Worm (Caenorhabditis elegans) whole organism, late embryonic: ENCODE measurements around the gene clc-27.

Experiments
- C08G9.2 ChIP-seq: sonication (generic microtip); optimal IDR thresholded peaks from 2 replicates; lab custom pipeline; 2016; ENCODE audit warnings: mild to moderate bottlenecking, missing genetic modification characterization, moderate library complexity, missing compliant biosample characterization
- F13H6.1 ChIP-seq: sonication (generic microtip); optimal IDR thresholded peaks from 2 replicates; lab custom pipeline; 2016; ENCODE audit warnings: missing genetic modification characterization, missing compliant biosample characterization
- ceh-19 ChIP-seq: fragments of 200-800 bp; sonication (Bioruptor generic); optimal IDR thresholded peaks from 2 replicates; lab custom pipeline; 2018; ENCODE audit warnings: mild to moderate bottlenecking, missing genetic modification characterization, missing compliant biosample characterization
- ceh-24 ChIP-seq: sonication (generic microtip); optimal IDR thresholded peaks from 2 replicates; lab custom pipeline; 2016; ENCODE audit warnings: mild to moderate bottlenecking, missing genetic modification characterization, missing compliant biosample characterization
- ceh-31 ChIP-seq: sonication (generic microtip); optimal IDR thresholded peaks from 2 replicates; lab custom pipeline; 2016; ENCODE audit warnings: missing genetic modification characterization, missing compliant biosample characterization
- ceh-34 ChIP-seq: sonication (generic microtip); optimal IDR thresholded peaks from 2 replicates; lab custom pipeline; 2016; ENCODE audit warnings: mild to moderate bottlenecking, missing genetic modification characterization, missing compliant biosample characterization
- ceh-45 ChIP-seq: fragments of 200-800 bp; sonication (Bioruptor generic); IDR thresholded peaks from 2 replicates; pipeline ENCODE4 v1.3.6; 2022; ENCODE audit warnings: missing genetic modification reagents, missing genetic modification characterization, missing compliant biosample characterization
- ceh-48 ChIP-seq: sonication (generic microtip); optimal IDR thresholded peaks from 2 replicates; lab custom pipeline; 2016; ENCODE audit warnings: missing genetic modification characterization, inconsistent platforms, missing compliant biosample characterization
- ceh-9 ChIP-seq: sonication (generic microtip); optimal IDR thresholded peaks from 2 replicates; lab custom pipeline; 2016; ENCODE audit warnings: mild to moderate bottlenecking, missing genetic modification characterization, inconsistent platforms, missing compliant biosample characterization
- che-1 ChIP-seq: sonication (generic microtip); optimal IDR thresholded peaks from 2 replicates; lab custom pipeline; 2016; ENCODE audit warnings: mild to moderate bottlenecking, missing genetic modification characterization, missing compliant biosample characterization
- dve-1 ChIP-seq: sonication (generic microtip); optimal IDR thresholded peaks from 2 replicates; lab custom pipeline; 2017; ENCODE audit warnings: antibody characterized with exemption, mild to moderate bottlenecking, missing genetic modification characterization, missing compliant biosample characterization
- elt-2 ChIP-seq: sonication (generic microtip); optimal IDR thresholded peaks from 2 replicates; lab custom pipeline; 2016; ENCODE audit warnings: missing genetic modification reagents, missing genetic modification characterization, missing compliant biosample characterization
- eyg-1 ChIP-seq: sonication (generic microtip); optimal IDR thresholded peaks from 2 replicates; lab custom pipeline; 2016; ENCODE audit warnings: missing genotype, missing genetic modification characterization, missing compliant biosample characterization
- gmeb-2 ChIP-seq: sonication (generic microtip); optimal IDR thresholded peaks from 2 replicates; lab custom pipeline; 2016; ENCODE audit warnings: missing genetic modification characterization, inconsistent platforms, missing compliant biosample characterization
- hlh-13 ChIP-seq: fragments of 200-800 bp; sonication (Bioruptor generic); optimal IDR thresholded peaks from 2 replicates; lab custom pipeline; 2018; ENCODE audit warnings: mild to moderate bottlenecking, missing genetic modification characterization, missing compliant biosample characterization
- hlh-15 ChIP-seq: sonication (generic microtip); optimal IDR thresholded peaks from 2 replicates; lab custom pipeline; 2016; ENCODE audit warnings: missing genetic modification characterization, missing compliant biosample characterization
- hlh-30 ChIP-seq: sonication (generic microtip); optimal IDR thresholded peaks from 2 replicates; lab custom pipeline; 2017; ENCODE audit warnings: antibody characterized with exemption, missing genetic modification characterization, missing compliant biosample characterization; ENCODE audit not compliant: insufficient read depth
- madf-2 ChIP-seq: sonication (generic microtip); optimal IDR thresholded peaks from 2 replicates; lab custom pipeline; 2017; ENCODE audit warnings: missing genetic modification characterization, missing compliant biosample characterization
- mec-3 ChIP-seq: sonication (generic microtip); optimal IDR thresholded peaks from 2 replicates; lab custom pipeline; 2016; ENCODE audit warnings: borderline replicate concordance, missing genetic modification characterization, missing compliant biosample characterization
- nfya-1 ChIP-seq: sonication (generic microtip); optimal IDR thresholded peaks from 2 replicates; lab custom pipeline; 2017; ENCODE audit warnings: missing genetic modification characterization, mild to moderate bottlenecking, missing compliant biosample characterization, antibody characterized with exemption, moderate library complexity
- npax-4 ChIP-seq: sonication (generic microtip); optimal IDR thresholded peaks from 2 replicates; lab custom pipeline; 2016; ENCODE audit warnings: missing genetic modification characterization, missing compliant biosample characterization
- odd-2 ChIP-seq: sonication (generic microtip); optimal IDR thresholded peaks from 2 replicates; lab custom pipeline; 2017; ENCODE audit warnings: antibody characterized with exemption, mild to moderate bottlenecking, missing genetic modification characterization, missing compliant biosample characterization
- pag-3 ChIP-seq: sonication (generic microtip); optimal IDR thresholded peaks from 2 replicates; lab custom pipeline; 2016; ENCODE audit warnings: missing compliant biosample characterization, missing genetic modification characterization, borderline replicate concordance
- pax-1 ChIP-seq: fragments of 150-350 bp; optimal IDR thresholded peaks from 2 replicates; lab custom pipeline; 2014; ENCODE audit warnings: missing biosample characterization, missing genetic modification characterization
- pha-2 ChIP-seq: sonication (generic microtip); optimal IDR thresholded peaks from 2 replicates; lab custom pipeline; 2017; ENCODE audit warnings: mild to moderate bottlenecking, missing genetic modification characterization, missing compliant biosample characterization
- pha-4 ChIP-seq: fragments of 150-350 bp; optimal IDR thresholded peaks from 2 replicates; lab custom pipeline; 2018; ENCODE audit warnings: missing biosample characterization, missing genetic modification reagents, missing genetic modification characterization
- ref-2 ChIP-seq: sonication (generic microtip); optimal IDR thresholded peaks from 2 replicates; lab custom pipeline; 2016; ENCODE audit warnings: missing genetic modification characterization, missing compliant biosample characterization
- sdc-2 ChIP-seq: sonication (generic microtip); optimal IDR thresholded peaks from 2 replicates; lab custom pipeline; 2016; ENCODE audit warnings: missing genotype, missing genetic modification characterization, missing compliant biosample characterization
- sox-2 ChIP-seq: fragments of 200-800 bp; sonication (Bioruptor generic); IDR thresholded peaks from 2 replicates; pipeline ENCODE4 v1.3.6; 2022; ENCODE audit warnings: missing genetic modification reagents, missing genetic modification characterization, missing compliant biosample characterization
- sox-4 ChIP-seq: sonication (generic microtip); optimal IDR thresholded peaks from 2 replicates; lab custom pipeline; 2017; ENCODE audit warnings: mild to moderate bottlenecking, missing genetic modification characterization, inconsistent platforms, missing compliant biosample characterization
- tbx-2 ChIP-seq: sonication (generic microtip); optimal IDR thresholded peaks from 2 replicates; lab custom pipeline; 2016; ENCODE audit warnings: missing genetic modification characterization, missing compliant biosample characterization
- tbx-7 ChIP-seq: sonication (generic microtip); optimal IDR thresholded peaks from 2 replicates; lab custom pipeline; 2016; ENCODE audit warnings: missing genotype, missing genetic modification characterization, missing compliant biosample characterization
- unc-3 ChIP-seq, 2 experiments: fragments of 200-800 bp in 1 of 2; sonication (Bioruptor generic) in 1 of 2; sonication (generic microtip) in 1 of 2; conservative IDR thresholded peaks in 1 of 2; optimal IDR thresholded peaks in 1 of 2; 2 replicates each; pipeline versions ENCODE4 v1.3.6 to Lab custom; 2016 to 2022; ENCODE audit warnings: missing compliant biosample characterization in 2 of 2, missing genetic modification characterization in 2 of 2, missing genetic modification reagents in 1 of 2

Gene clc-27

DNA sequence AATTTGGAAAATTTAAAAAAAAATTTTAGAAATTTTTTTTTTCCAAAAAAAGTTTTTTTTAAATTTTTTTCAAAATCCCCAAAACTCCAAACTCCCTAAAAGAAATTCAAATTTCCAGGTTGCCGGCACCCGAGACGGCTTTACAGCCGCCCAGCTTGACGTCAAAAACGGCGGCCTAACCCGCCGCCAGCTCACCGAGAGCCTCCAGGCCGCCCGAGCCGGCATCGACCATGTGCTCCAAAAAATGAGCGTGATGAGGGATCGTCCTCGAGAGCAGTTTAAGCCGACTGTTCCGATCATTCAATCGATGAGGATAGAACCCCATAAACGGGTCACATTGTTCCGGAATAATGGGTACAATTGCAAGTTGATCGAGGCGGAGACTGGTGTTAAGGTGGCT, 35.6 kb downstream of the clc-27 start:
- TF ChIP-seq ceh-9 (tag; lab: Kevin White, UChicago) (no peak), ceh-45 (GFP tag; lab: Robert Waterston, UW) (no peak), ref-2 (no peak), pha-4 (no peak), tbx-7 (tag; lab: Kevin White, UChicago) (no peak), elt-2 (tag; lab: Kevin White, UChicago) (no peak), mec-3 (tag; lab: Kevin White, UChicago) (no peak), che-1 (tag; lab: Kevin White, UChicago) (no peak), eyg-1 (tag; lab: Kevin White, UChicago) (no peak), gmeb-2 (tag; lab: Kevin White, UChicago) (no peak), dve-1 (tag; lab: Kevin White, UChicago) (no peak), hlh-13 (GFP tag; lab: Kevin White, UChicago) (no peak), hlh-15 (tag; lab: Kevin White, UChicago) (no peak), sdc-2 (no peak), ceh-31 (tag; lab: Kevin White, UChicago) (no peak), pag-3 (no peak), C08G9.2 (tag; lab: Kevin White, UChicago) (no peak)
- TF ChIP-seq, all 69 proteins: peak for 0

DNA sequence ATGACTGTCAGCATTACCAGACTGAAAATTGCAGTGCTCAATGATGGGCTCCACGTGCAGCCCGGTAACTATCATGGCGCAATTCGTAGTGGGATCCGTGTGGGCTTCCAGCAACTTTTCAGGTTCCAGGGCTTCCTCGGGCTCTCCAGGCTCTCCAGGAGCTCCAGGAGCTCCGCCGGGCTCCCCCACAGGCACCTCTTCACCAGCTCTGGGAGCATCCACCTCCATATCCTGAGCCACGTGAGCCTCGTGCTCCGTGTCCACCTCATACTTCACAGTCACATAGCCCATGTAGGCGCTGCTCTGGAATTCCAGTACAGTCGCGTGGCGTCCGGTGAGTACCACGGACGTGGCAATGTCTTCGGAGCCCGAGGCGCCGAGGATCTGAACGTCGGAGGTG, 43.7 kb downstream of the clc-27 start:
- TF ChIP-seq mec-3 (tag; lab: Kevin White, UChicago) (peak; percentile 35), ceh-9 (tag; lab: Kevin White, UChicago) (no peak)

DNA sequence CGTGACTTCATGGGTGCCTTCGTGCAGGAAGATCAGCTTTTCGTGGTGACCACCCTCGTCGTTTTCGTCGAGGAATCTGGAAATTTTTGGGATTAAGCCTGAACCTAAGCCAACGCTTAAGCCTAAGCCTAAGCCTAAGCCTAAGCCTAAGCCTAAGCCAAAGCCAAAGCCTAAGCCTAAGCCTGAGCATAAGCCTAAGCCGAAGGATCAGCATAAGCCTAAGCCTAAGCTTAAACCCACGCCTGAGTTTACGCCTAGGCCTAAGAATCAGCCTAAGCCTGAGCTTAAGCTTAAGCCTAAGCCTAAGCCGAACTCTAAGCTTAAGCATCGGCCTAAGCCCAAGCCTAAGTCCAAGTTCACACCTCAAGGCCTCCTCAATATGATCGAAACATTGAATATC, 44.1 kb downstream of the clc-27 start:
- TF ChIP-seq dve-1 (tag; lab: Kevin White, UChicago) (peak; percentile 97), pax-1 (tag; lab: Kevin White, UChicago) (no peak)

DNA sequence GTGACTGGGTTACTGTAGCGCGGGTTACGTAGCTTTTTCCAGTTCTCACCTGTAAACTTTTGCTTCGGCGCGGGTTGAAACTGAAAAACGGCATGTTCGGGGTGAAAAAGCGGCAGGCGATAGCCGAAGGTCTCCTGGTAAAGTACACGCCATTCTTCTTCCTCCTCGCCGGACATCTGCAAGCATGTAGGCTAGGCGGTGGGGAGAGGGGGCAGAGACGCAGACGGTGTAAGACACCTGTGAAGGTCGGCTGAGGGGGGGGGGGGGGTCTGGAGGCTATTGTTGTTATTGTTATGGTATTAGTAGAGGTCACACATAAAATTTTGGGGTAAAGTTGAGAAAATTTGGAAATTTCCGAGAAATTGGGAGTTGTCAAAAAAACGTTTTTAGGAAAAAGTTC, 44.9 kb downstream of the clc-27 start, which contains the start of gene fbxo-11.2:
Gene fbxo-11.2 (minus strand): TSS at position 176 of the 400 bp plus-strand sequence.
- no peak for TF ChIP-seq madf-2 (tag; lab: Kevin White, UChicago)
- no peak for TF ChIP-seq ceh-48 (tag; lab: Kevin White, UChicago)
- TF ChIP-seq unc-3 (GFP tag; conservative IDR thresholded peaks at IDR 0.05; lab: Robert Waterston, UW) = no peak
- TF ChIP-seq unc-3 (tag; optimal IDR thresholded peaks at IDR 0.05; lab: Kevin White, UChicago) = no peak
- TF ChIP-seq ceh-19 (GFP tag; lab: Kevin White, UChicago) = peak; percentile 2
- peak; percentile 57 for TF ChIP-seq sox-2 (GFP tag; lab: Robert Waterston, UW)
- no peak for TF ChIP-seq hlh-13 (GFP tag; lab: Kevin White, UChicago)
- TF ChIP-seq pag-3 = no peak

DNA sequence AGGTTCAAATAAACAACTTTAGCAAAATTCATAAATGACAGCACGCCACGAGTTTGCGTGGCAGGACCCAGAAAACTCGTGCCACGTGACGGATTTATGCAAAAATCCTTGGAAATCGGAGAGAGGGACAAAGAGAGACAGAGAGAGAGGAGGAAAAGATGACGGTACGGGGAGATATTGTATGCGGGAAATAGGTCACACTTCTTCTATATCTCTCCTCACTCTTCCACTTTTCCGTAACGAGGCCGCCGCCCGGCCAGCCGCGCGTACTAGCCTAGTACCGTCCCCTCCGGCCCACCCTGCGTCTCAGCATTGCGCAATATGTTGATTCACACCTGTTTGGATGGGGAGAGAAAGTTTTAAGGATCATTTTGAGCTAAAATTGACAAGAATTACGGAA, 45.9 kb downstream of the clc-27 start:
- TF ChIP-seq tbx-7 (tag; lab: Kevin White, UChicago) (no peak), ceh-34 (tag; lab: Kevin White, UChicago) (no peak), sox-4 (tag; lab: Kevin White, UChicago) (no peak), tbx-2 (tag; lab: Kevin White, UChicago) (peak; percentile 45), hlh-30 (tag; lab: Kevin White, UChicago) (peak; percentile 75), npax-4 (tag; lab: Kevin White, UChicago) (no peak), ceh-24 (no peak), odd-2 (tag; lab: Kevin White, UChicago) (no peak), nfya-1 (tag; lab: Kevin White, UChicago) (peak; percentile 39), madf-2 (tag; lab: Kevin White, UChicago) (no peak), ref-2 (peak; percentile 47), F13H6.1 (tag; lab: Kevin White, UChicago) (no peak), pha-2 (tag; lab: Kevin White, UChicago) (no peak), sox-2 (GFP tag; lab: Robert Waterston, UW) (no peak)
